Worm (Caenorhabditis elegans): ENCODE results near the gene W07G1.1.

DNA sequence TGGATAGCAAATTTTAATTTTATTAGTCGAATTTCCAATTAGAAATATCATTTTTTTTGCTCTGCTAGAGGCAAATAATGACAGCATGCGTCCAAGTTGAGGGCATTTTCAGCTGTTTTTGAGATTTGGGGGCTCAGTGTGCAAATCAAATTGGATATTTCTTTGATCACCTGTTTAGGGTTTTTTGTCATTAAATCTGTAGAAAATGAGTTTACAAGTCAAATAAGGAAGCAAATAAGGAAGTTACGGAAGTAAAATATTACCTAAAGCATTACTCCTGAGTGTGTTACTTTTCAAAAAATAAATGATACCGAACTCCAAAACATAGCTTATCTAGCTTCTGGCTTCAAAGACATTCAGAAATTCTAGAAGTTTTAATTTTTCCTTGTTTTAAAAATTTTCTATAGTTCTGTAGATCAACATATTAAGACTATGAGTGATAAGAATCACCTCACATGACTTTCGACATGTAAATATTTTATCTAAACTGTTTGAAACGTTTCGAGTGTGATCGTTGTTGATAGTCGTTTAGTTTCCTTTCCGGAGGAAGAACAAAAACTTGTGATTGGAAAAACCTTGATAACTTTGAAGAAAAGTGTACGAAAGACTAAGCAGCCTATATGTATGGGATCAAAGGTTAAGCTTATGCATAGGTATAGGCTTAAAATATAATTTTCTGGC is 40.5 kb upstream of the W07G1.1 start, which contains the start of gene sre-48:
- no peak for TF ChIP-seq ceh-31 (tag; optimal IDR thresholded peaks at IDR 0.05)
- no peak for TF ChIP-seq fkh-10 (GFP tag; optimal IDR thresholded peaks at IDR 0.05)
- no peak for TF ChIP-seq K02D7.2 (tag; optimal IDR thresholded peaks at IDR 0.05)
- no peak for TF ChIP-seq nhr-232 (tag; optimal IDR thresholded peaks at IDR 0.05)
- TF ChIP-seq che-1 (tag; optimal IDR thresholded peaks at IDR 0.05), result no peak
- no peak for TF ChIP-seq hlh-30 (tag; optimal IDR thresholded peaks at IDR 0.05; ENCODE audit: insufficient read depth)
- TF ChIP-seq dmd-4 (tag; optimal IDR thresholded peaks at IDR 0.05; ENCODE audit: borderline replicate concordance), result no peak
- no peak for TF ChIP-seq odd-2 (tag; optimal IDR thresholded peaks at IDR 0.05)
- TF ChIP-seq sox-4 (tag; optimal IDR thresholded peaks at IDR 0.05), result no peak
- TF ChIP-seq hlh-15 (tag; optimal IDR thresholded peaks at IDR 0.05), result no peak
